Fruit fly (Drosophila melanogaster) whole organism: ENCODE data around the gene CG2233.

Experiments used
- CG8478 ChIP-seq: fragments of >200 bp; optimal IDR thresholded peaks from 2 replicates; lab custom pipeline; 2018; ENCODE audit warnings: inconsistent platforms
- Dll ChIP-seq: fragments of >200 bp; optimal IDR thresholded peaks from 2 replicates; lab custom pipeline; 2017
- pan ChIP-seq: fragments of >200 bp; optimal IDR thresholded peaks from 2 replicates; lab custom pipeline; 2017
- psq ChIP-seq: fragments of >200 bp; optimal IDR thresholded peaks from 2 replicates; lab custom pipeline; 2017
- usp ChIP-seq: fragments of >200 bp; optimal IDR thresholded peaks from 2 replicates; lab custom pipeline; 2017; ENCODE audit warnings: missing biosample characterization, missing genetic modification characterization, mixed read lengths

DNA sequence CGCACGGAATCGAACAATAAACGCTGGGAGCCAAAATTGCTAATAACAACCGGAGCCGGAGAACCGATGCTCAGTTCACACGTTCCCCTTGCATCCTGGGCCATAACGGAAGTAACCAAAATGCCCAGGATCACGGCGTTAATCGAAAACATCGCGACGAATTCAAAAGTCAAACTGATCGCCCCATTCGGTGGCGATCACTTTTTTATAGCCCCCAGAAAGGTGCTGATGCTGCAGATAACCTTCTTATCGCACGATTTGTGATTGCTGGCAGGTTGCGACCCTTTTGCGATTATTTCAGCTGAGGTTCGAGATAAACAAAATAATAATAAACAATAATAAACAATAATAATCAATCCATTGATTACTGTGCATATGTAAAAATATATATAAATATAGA, at the start of gene CG2233:
- no peak for TF ChIP-seq pan (lab: Kevin White, UChicago)
- no peak for TF ChIP-seq psq
- TF ChIP-seq CG8478 (lab: Kevin White, UChicago), result no peak
- TF ChIP-seq Dll, result no peak
- no peak for TF ChIP-seq usp (GFP tag; lab: Kevin White, UChicago)
